Worm (Caenorhabditis elegans): ENCODE measurements around the gene daf-2.
"Not testable (repeated sequence)": the region's sequence is repeated elsewhere in the genome, so short reads cannot be mapped to it uniquely, and the experiment has no call there.

DNA sequence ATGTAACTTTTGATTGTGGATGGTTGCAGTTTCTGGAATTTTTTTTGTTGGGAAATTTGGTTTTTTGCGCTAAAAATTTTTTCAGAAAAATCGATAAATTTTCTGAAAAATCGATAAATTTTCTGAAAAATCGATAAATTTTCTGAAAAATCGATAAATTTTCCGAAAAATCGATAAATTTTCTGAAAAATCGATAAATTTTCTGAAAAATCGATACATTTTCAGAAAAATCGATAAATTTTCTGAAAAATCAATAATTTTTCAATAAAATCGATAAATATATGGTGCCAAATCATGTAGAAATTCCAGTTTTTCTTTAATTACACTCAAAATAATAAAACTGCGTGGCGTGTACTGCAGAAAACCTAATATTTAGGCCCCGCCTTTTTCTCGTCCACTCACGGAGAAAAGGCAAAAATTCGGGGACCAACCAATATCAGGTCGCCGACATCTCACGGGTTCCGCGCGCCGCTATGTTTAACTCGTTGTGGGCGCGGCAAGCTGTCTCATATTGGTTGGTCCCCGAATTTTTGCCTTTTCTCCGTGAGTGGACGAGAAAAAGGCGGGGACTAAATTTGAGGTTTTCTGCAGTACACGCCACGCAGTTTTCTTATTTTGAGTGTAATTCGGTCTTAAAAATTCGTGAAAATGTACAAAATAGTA, 77.6 kb downstream of the daf-2 start:
- TF ChIP-seq nhr-23, nhr-77, ztf-4, nhr-76 (tag; optimal IDR thresholded peaks at IDR 0.05): not testable (repeated sequence)

All from whole organism, L3 larva.